Fruit fly (Drosophila melanogaster) whole organism, embryonic: ENCODE measurements around the gene CG32281.

Experiments used
- B-H1 ChIP-seq: fragments of 200-800 bp; sonication (Bioruptor generic); IDR thresholded peaks from 3 replicates; pipeline ENCODE4 v1.3.6; 2022; ENCODE audit warnings: missing biosample characterization, missing genetic modification characterization
- Bteb2 ChIP-seq: fragments of 200-800 bp; sonication (Bioruptor generic); optimal IDR thresholded peaks from 2 replicates; lab custom pipeline; 2016; ENCODE audit warnings: missing biosample characterization, missing genetic modification characterization
- CG10267 ChIP-seq: fragments of 200-800 bp; sonication (Bioruptor generic); optimal IDR thresholded peaks from 2 replicates; lab custom pipeline; 2018; ENCODE audit warnings: missing biosample characterization, mild to moderate bottlenecking, missing genetic modification characterization, moderate library complexity
- CG11560 ChIP-seq: fragments of 200-800 bp; sonication (Bioruptor generic); IDR thresholded peaks from 3 replicates; pipeline ENCODE4 v1.3.6; 2022; ENCODE audit warnings: missing biosample characterization, missing genetic modification characterization
- CG14667 ChIP-seq: fragments of 200-800 bp; sonication (Bioruptor generic); IDR thresholded peaks from 2 replicates; pipeline ENCODE4 v1.3.6; 2022; ENCODE audit warnings: missing biosample characterization, missing genetic modification characterization
- CG14710 ChIP-seq: fragments of 200-800 bp; sonication (Bioruptor generic); optimal IDR thresholded peaks from 3 replicates; lab custom pipeline; 2019; ENCODE audit warnings: missing biosample characterization, mild to moderate bottlenecking, missing genetic modification characterization, moderate library complexity
- CG15269 ChIP-seq: fragments of 200-800 bp; sonication (Bioruptor generic); optimal IDR thresholded peaks from 2 replicates; lab custom pipeline; 2018; ENCODE audit warnings: missing biosample characterization, mild to moderate bottlenecking, missing genetic modification characterization, moderate library complexity
- CG1529 ChIP-seq: fragments of 200-800 bp; sonication (Bioruptor generic); optimal IDR thresholded peaks from 3 replicates; lab custom pipeline; 2018; ENCODE audit warnings: missing biosample characterization, missing genetic modification characterization
- CG1647 ChIP-seq: fragments of 200-800 bp; sonication (Bioruptor generic); optimal IDR thresholded peaks from 3 replicates; lab custom pipeline; 2016; ENCODE audit warnings: missing biosample characterization, missing genetic modification characterization
- CG16815 ChIP-seq: fragments of 200-800 bp; sonication (Bioruptor generic); optimal IDR thresholded peaks from 3 replicates; lab custom pipeline; 2017; ENCODE audit warnings: missing biosample characterization, mild to moderate bottlenecking, missing genetic modification characterization
- CG16863 ChIP-seq: fragments of 200-800 bp; sonication (Bioruptor generic); optimal IDR thresholded peaks from 3 replicates; lab custom pipeline; 2016; ENCODE audit warnings: missing biosample characterization, missing genetic modification characterization
- CG1832 ChIP-seq: fragments of 200-800 bp; sonication (Bioruptor generic); optimal IDR thresholded peaks from 2 replicates; lab custom pipeline; 2017; ENCODE audit warnings: missing biosample characterization, mild to moderate bottlenecking, missing genetic modification characterization, inconsistent platforms
- CG2199 ChIP-seq: fragments of 200-800 bp; sonication (Bioruptor generic); IDR thresholded peaks from 3 replicates; pipeline ENCODE4 v1.3.6; 2022; ENCODE audit warnings: missing biosample characterization, missing genetic modification characterization
- CG30403 ChIP-seq: fragments of 200-800 bp; sonication (Bioruptor generic); optimal IDR thresholded peaks from 3 replicates; lab custom pipeline; 2016; ENCODE audit warnings: missing biosample characterization, missing genetic modification characterization
- CG30431 ChIP-seq: fragments of 200-800 bp; sonication (Bioruptor generic); optimal IDR thresholded peaks from 2 replicates; lab custom pipeline; 2017; ENCODE audit warnings: missing biosample characterization, missing genetic modification characterization
- CG31441 ChIP-seq: fragments of 200-800 bp; sonication (Bioruptor generic); IDR thresholded peaks from 2 replicates; pipeline ENCODE4 v1.3.6; 2022; ENCODE audit warnings: missing biosample characterization, missing genetic modification characterization
- CG3281 ChIP-seq: fragments of 200-800 bp; sonication (Bioruptor generic); optimal IDR thresholded peaks from 3 replicates; lab custom pipeline; 2017; ENCODE audit warnings: missing biosample characterization, mild to moderate bottlenecking, missing genetic modification characterization
- CG33213 ChIP-seq: fragments of 200-800 bp; sonication (Bioruptor generic); optimal IDR thresholded peaks from 3 replicates; lab custom pipeline; 2016; ENCODE audit warnings: missing biosample characterization, missing genetic modification characterization
- CG33557 ChIP-seq: fragments of 200-800 bp; sonication (Bioruptor generic); optimal IDR thresholded peaks from 2 replicates; lab custom pipeline; 2019; ENCODE audit warnings: missing biosample characterization, mild to moderate bottlenecking, missing genetic modification characterization, moderate library complexity
- CG3847 ChIP-seq: fragments of 200-800 bp; sonication (Bioruptor generic); IDR thresholded peaks from 2 replicates; pipeline ENCODE4 v1.3.6; 2022; ENCODE audit warnings: missing biosample characterization, missing genetic modification characterization
- CG43689 ChIP-seq: fragments of 200-800 bp; sonication (Bioruptor generic); IDR thresholded peaks from 2 replicates; pipeline ENCODE4 v1.3.6; 2022; ENCODE audit warnings: missing biosample characterization, missing genetic modification characterization
- CG5180 ChIP-seq: fragments of 200-800 bp; sonication (Bioruptor generic); optimal IDR thresholded peaks from 3 replicates; lab custom pipeline; 2017; ENCODE audit warnings: missing biosample characterization, missing genetic modification characterization, mild to moderate bottlenecking, moderate library complexity, missing genetic modification reagents
- CG6654 ChIP-seq: fragments of 200-800 bp; sonication (Bioruptor generic); optimal IDR thresholded peaks from 2 replicates; lab custom pipeline; 2017; ENCODE audit warnings: missing biosample characterization, mild to moderate bottlenecking, missing genetic modification characterization
- CG6791 ChIP-seq: fragments of 200-800 bp; sonication (Bioruptor generic); IDR thresholded peaks from 3 replicates; pipeline ENCODE4 v1.3.6; 2022; ENCODE audit warnings: missing biosample characterization, missing genetic modification characterization; ENCODE audit not compliant: partially characterized antibody
- CG7786 ChIP-seq: fragments of 200-800 bp; sonication (Bioruptor generic); optimal IDR thresholded peaks from 2 replicates; lab custom pipeline; 2016; ENCODE audit warnings: missing biosample characterization, missing genetic modification characterization
- CG9609 ChIP-seq: fragments of 200-800 bp; sonication (Bioruptor generic); optimal IDR thresholded peaks from 3 replicates; lab custom pipeline; 2016; ENCODE audit warnings: missing biosample characterization, missing genetic modification characterization
- CoRest ChIP-seq: fragments of 200-800 bp; sonication (Bioruptor generic); optimal IDR thresholded peaks from 3 replicates; lab custom pipeline; 2018; ENCODE audit warnings: missing biosample characterization, mild to moderate bottlenecking, missing genetic modification characterization, moderate library complexity
- ERR ChIP-seq: fragments of 200-800 bp; sonication (Bioruptor generic); optimal IDR thresholded peaks from 2 replicates; lab custom pipeline; 2016; ENCODE audit warnings: missing biosample characterization, missing genetic modification characterization
- Eip74EF ChIP-seq, 2 experiments: fragments of 200-800 bp in 1 of 2; fragments of >200 bp in 1 of 2; sonication (Bioruptor generic) in 1 of 2; optimal IDR thresholded peaks; 2 replicates each; lab custom pipeline; 2017 to 2019; ENCODE audit warnings: missing biosample characterization in 2 of 2, missing genetic modification characterization in 2 of 2, mild to moderate bottlenecking in 1 of 2, moderate library complexity in 1 of 2
- Elba2 ChIP-seq: fragments of 200-800 bp; sonication (Bioruptor generic); optimal IDR thresholded peaks from 3 replicates; lab custom pipeline; 2016; ENCODE audit warnings: missing biosample characterization, missing genetic modification characterization
- H15 ChIP-seq: fragments of 200-800 bp; sonication (Bioruptor generic); IDR thresholded peaks from 3 replicates; pipeline ENCODE4 v1.3.6; 2022; ENCODE audit warnings: missing biosample characterization, missing genetic modification characterization
- Hmr ChIP-seq: fragments of 200-800 bp; sonication (Bioruptor generic); optimal IDR thresholded peaks from 3 replicates; lab custom pipeline; 2017; ENCODE audit warnings: mild to moderate bottlenecking, missing biosample characterization, missing genetic modification reagents, missing genetic modification characterization
- Hr78 ChIP-seq, 2 experiments: fragments of 200-800 bp in 1 of 2; fragments of >200 bp in 1 of 2; sonication (Bioruptor generic) in 1 of 2; optimal IDR thresholded peaks; 2 replicates each; lab custom pipeline; 2017 to 2019; ENCODE audit warnings: missing biosample characterization in 2 of 2, missing genetic modification characterization in 2 of 2, mild to moderate bottlenecking in 1 of 2, moderate library complexity in 1 of 2
- Mad ChIP-seq: fragments of 200-800 bp; sonication (Bioruptor generic); optimal IDR thresholded peaks from 2 replicates; lab custom pipeline; 2016; ENCODE audit warnings: missing biosample characterization, missing genetic modification characterization
- Neu2 ChIP-seq: fragments of 200-800 bp; sonication (Bioruptor generic); optimal IDR thresholded peaks from 3 replicates; lab custom pipeline; 2016; ENCODE audit warnings: missing biosample characterization, missing genetic modification characterization, borderline replicate concordance
- Rx ChIP-seq: fragments of 200-800 bp; sonication (Bioruptor generic); IDR thresholded peaks from 2 replicates; pipeline ENCODE4 v1.3.6; 2022; ENCODE audit warnings: missing biosample characterization, missing genetic modification characterization
- ac ChIP-seq: fragments of 200-800 bp; sonication (Bioruptor generic); optimal IDR thresholded peaks from 3 replicates; lab custom pipeline; 2017; ENCODE audit warnings: missing biosample characterization, mild to moderate bottlenecking, missing genetic modification characterization
- az2 ChIP-seq: fragments of 200-800 bp; sonication (Bioruptor generic); optimal IDR thresholded peaks from 3 replicates; lab custom pipeline; 2016; ENCODE audit warnings: missing biosample characterization, missing genetic modification characterization
- chn ChIP-seq: fragments of 200-800 bp; sonication (Bioruptor generic); optimal IDR thresholded peaks from 2 replicates; lab custom pipeline; 2016; ENCODE audit warnings: missing biosample characterization, missing genetic modification characterization
- corto ChIP-seq: fragments of 200-800 bp; sonication (Bioruptor generic); optimal IDR thresholded peaks from 2 replicates; lab custom pipeline; 2016; ENCODE audit warnings: missing biosample characterization, mild to moderate bottlenecking, missing genetic modification characterization, moderate library complexity
- fd96Cb ChIP-seq: fragments of 200-800 bp; sonication (Bioruptor generic); optimal IDR thresholded peaks from 2 replicates; lab custom pipeline; 2018; ENCODE audit warnings: missing biosample characterization, mild to moderate bottlenecking, missing genetic modification characterization, moderate library complexity
- her ChIP-seq: fragments of 200-800 bp; sonication (Bioruptor generic); optimal IDR thresholded peaks from 2 replicates; lab custom pipeline; 2016; ENCODE audit warnings: missing biosample characterization, missing genetic modification characterization
- lilli ChIP-seq: fragments of 200-800 bp; sonication (Bioruptor generic); optimal IDR thresholded peaks from 3 replicates; lab custom pipeline; 2016; ENCODE audit warnings: missing biosample characterization, missing genetic modification characterization
- nmo ChIP-seq: fragments of 200-800 bp; sonication (Bioruptor generic); optimal IDR thresholded peaks from 2 replicates; lab custom pipeline; 2018; ENCODE audit warnings: missing biosample characterization, mild to moderate bottlenecking, missing genetic modification characterization, moderate library complexity
- oc ChIP-seq: fragments of 200-800 bp; sonication (Bioruptor generic); optimal IDR thresholded peaks from 2 replicates; lab custom pipeline; 2018; ENCODE audit warnings: missing biosample characterization, mild to moderate bottlenecking, missing genetic modification characterization, moderate library complexity
- onecut ChIP-seq: fragments of 200-800 bp; sonication (Bioruptor generic); IDR thresholded peaks from 2 replicates; pipeline ENCODE4 v1.3.6; 2022; ENCODE audit warnings: missing biosample characterization, missing genetic modification characterization
- prd ChIP-seq, 3 experiments: fragments of >200 bp in 2 of 3; fragments of 200-800 bp in 1 of 3; sonication (Bioruptor generic) in 1 of 3; optimal IDR thresholded peaks in 2 of 3; IDR thresholded peaks in 1 of 3; 2 replicates in 2 of 3; 3 replicates in 1 of 3; pipeline versions ENCODE4 v1.3.6 to Lab custom; 2017 to 2022; ENCODE audit warnings: missing biosample characterization in 1 of 3, missing genetic modification characterization in 1 of 3
- ranshi ChIP-seq: fragments of 200-800 bp; sonication (Bioruptor generic); IDR thresholded peaks from 2 replicates; pipeline ENCODE4 v1.3.6; 2022; ENCODE audit warnings: missing biosample characterization, missing genetic modification characterization
- sqz ChIP-seq: fragments of 200-800 bp; sonication (Bioruptor generic); optimal IDR thresholded peaks from 3 replicates; lab custom pipeline; 2018; ENCODE audit warnings: missing biosample characterization, mild to moderate bottlenecking, missing genetic modification characterization
- tll ChIP-seq, 2 experiments: fragments of 200-800 bp in 1 of 2; fragments of >200 bp in 1 of 2; sonication (Bioruptor generic) in 1 of 2; optimal IDR thresholded peaks; 2 replicates each; lab custom pipeline; 2017 to 2019; ENCODE audit warnings: missing biosample characterization in 2 of 2, missing genetic modification characterization in 2 of 2, mild to moderate bottlenecking in 1 of 2, moderate library complexity in 1 of 2

The CG32281 gene

dm6 chr3L:3141411-3141810 lies 27.8 kb upstream of the CG32281 start (continued):
- TF ChIP-seq ac (GFP tag; lab: Kevin White, UChicago) (no peak), CG3847 (GFP tag; lab: Robert Waterston, UW) (0 out of 2 replicates have a peak, but pooled peaks have one; percentile 10), CG15269 (tag; lab: Kevin White, UChicago) (no peak), B-H1 (GFP tag; lab: Robert Waterston, UW) (no peak; the same call in 2 of the 3 replicates), CG33213 (GFP tag; lab: Kevin White, UChicago) (no peak), ERR (GFP tag; lab: Kevin White, UChicago) (no peak), CG1647 (GFP tag; lab: Kevin White, UChicago) (no peak), CG14667 (GFP tag; lab: Robert Waterston, UW) (no peak), oc (peak; percentile 0), CG5180 (no peak), prd (optimal IDR thresholded peaks at IDR 0.05; lab: Kevin White, UChicago) (no peak), prd (GFP tag; IDR thresholded peaks at IDR 0.05; lab: Robert Waterston, UW) (no peak), her (no peak), fd96Cb (tag; lab: Kevin White, UChicago) (no peak), corto (GFP tag; lab: Kevin White, UChicago) (no peak), CG16815 (GFP tag; lab: Kevin White, UChicago) (no peak), H15 (GFP tag; lab: Robert Waterston, UW) (no peak), Hr78 (GFP tag; optimal IDR thresholded peaks at IDR 0.05; lab: Kevin White, UChicago) (peak in 1 of 2 experiments; percentile 88), CoRest (no peak), Hmr (GFP tag; lab: Kevin White, UChicago) (no peak), chn (GFP tag; lab: Kevin White, UChicago) (no peak), CG30431 (GFP tag; lab: Kevin White, UChicago) (no peak), CG31441 (GFP tag; lab: Robert Waterston, UW) (peak; percentile 28; the same call in 1 of the 2 replicates), CG33557 (GFP tag; lab: Kevin White, UChicago) (peak; percentile 91), CG9609 (GFP tag; lab: Kevin White, UChicago) (no peak), lilli (no peak), CG7786 (GFP tag; lab: Kevin White, UChicago) (no peak), nmo (GFP tag; lab: Kevin White, UChicago) (no peak), az2 (no peak), Elba2 (no peak), Mad (GFP tag; lab: Kevin White, UChicago) (no peak), Bteb2 (GFP tag; lab: Kevin White, UChicago) (no peak), onecut (peak; percentile 32; the same call in 1 of the 2 replicates), CG30403 (GFP tag; lab: Kevin White, UChicago) (no peak), Eip74EF (GFP tag; optimal IDR thresholded peaks at IDR 0.05; lab: Kevin White, UChicago) (peak in 1 of 2 experiments; percentile 14), sqz (GFP tag; lab: Kevin White, UChicago) (no peak), CG1832 (GFP tag; lab: Kevin White, UChicago) (no peak), Neu2 (GFP tag; lab: Kevin White, UChicago) (no peak), CG16863 (no peak), ranshi (no peak), CG14710 (peak; percentile 58), CG1529 (GFP tag; lab: Kevin White, UChicago) (peak; percentile 4), CG11560 (tag; lab: Robert Waterston, UW) (no peak), CG6654 (GFP tag; lab: Kevin White, UChicago) (no peak), CG10267 (peak; percentile 5), CG43689 (GFP tag; lab: Robert Waterston, UW) (no peak), CG6791 (GFP tag; lab: Robert Waterston, UW) (no peak), CG2199 (GFP tag; lab: Robert Waterston, UW) (no peak), CG3281 (GFP tag; lab: Kevin White, UChicago) (no peak), tll (GFP tag; optimal IDR thresholded peaks at IDR 0.05; lab: Kevin White, UChicago) (no peak), Rx (no peak)
